Worm (Caenorhabditis elegans): ENCODE measurements around the gene F59A7.11.

DNA sequence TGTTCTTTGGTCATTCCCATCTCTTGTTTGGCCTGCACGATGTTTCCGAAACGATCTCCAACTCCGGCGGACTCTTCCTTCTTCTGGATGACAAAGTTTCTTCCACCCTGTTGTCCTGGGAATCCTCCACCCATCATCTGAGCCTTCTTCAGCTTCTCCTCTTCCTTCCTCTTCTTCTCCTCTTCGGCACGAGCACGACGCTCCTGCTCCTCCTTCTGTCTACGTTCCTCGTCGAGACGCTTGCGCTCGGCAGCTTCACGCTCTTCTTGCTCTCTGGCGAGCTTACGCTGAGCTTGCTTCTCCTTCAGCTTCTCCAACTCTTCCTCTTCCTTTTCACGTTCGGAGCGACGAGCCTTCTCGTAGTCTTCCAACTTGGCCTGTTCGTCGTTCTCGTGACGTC is 22.3 kb downstream of the F59A7.11 start:
- no peak for TF ChIP-seq aly-2 (tag; optimal IDR thresholded peaks at IDR 0.05)
- TF ChIP-seq zag-1 (tag; optimal IDR thresholded peaks at IDR 0.05) = no peak
- no peak for TF ChIP-seq mdl-1 (tag; optimal IDR thresholded peaks at IDR 0.05)
- TF ChIP-seq ceh-82 (tag; optimal IDR thresholded peaks at IDR 0.05) = no peak
- TF ChIP-seq ztf-11 (tag; optimal IDR thresholded peaks at IDR 0.05) = no peak
- TF ChIP-seq nhr-28 (tag; optimal IDR thresholded peaks at IDR 0.05) = no peak
- TF ChIP-seq unc-39 (tag; optimal IDR thresholded peaks at IDR 0.05) = no peak
- TF ChIP-seq ztf-4 (tag; optimal IDR thresholded peaks at IDR 0.05) = no peak
- no peak for TF ChIP-seq hmg-11 (tag; optimal IDR thresholded peaks at IDR 0.05)
- TF ChIP-seq unc-62 (GFP tag; optimal IDR thresholded peaks at IDR 0.05) = no peak
- no peak for TF ChIP-seq elt-2 (tag; optimal IDR thresholded peaks at IDR 0.05)

All from whole organism, L3 larva.